Fruit fly (Drosophila melanogaster) whole organism, wandering third instar larva: ENCODE results near the gene Rpn12.

ENCODE experiments used
- CrebA ChIP-seq: fragments of 200-800 bp; sonication (Bioruptor generic); optimal IDR thresholded peaks from 2 replicates; lab custom pipeline; 2016; ENCODE audit warnings: missing biosample characterization, mild to moderate bottlenecking, missing genetic modification characterization, borderline replicate concordance
- Dfd ChIP-seq: fragments of >200 bp; optimal IDR thresholded peaks from 2 replicates; lab custom pipeline; 2017; ENCODE audit warnings: missing biosample characterization, missing genetic modification characterization
- GATAd ChIP-seq: sonication (Bioruptor generic); optimal IDR thresholded peaks from 2 replicates; lab custom pipeline; 2016; ENCODE audit warnings: missing biosample characterization, missing genetic modification characterization
- Hr78 ChIP-seq: fragments of >200 bp; optimal IDR thresholded peaks from 2 replicates; lab custom pipeline; 2017; ENCODE audit warnings: missing biosample characterization, missing genetic modification characterization
- Hr83 ChIP-seq: fragments of 200-300 bp; sonication (Bioruptor generic); optimal IDR thresholded peaks from 2 replicates; lab custom pipeline; 2016; ENCODE audit warnings: missing biosample characterization, mild to moderate bottlenecking, missing genetic modification characterization, moderate library complexity; ENCODE audit not compliant: poor library complexity, severe bottlenecking
- Mio ChIP-seq: sonication (Bioruptor generic); optimal IDR thresholded peaks from 2 replicates; lab custom pipeline; 2016; ENCODE audit warnings: missing biosample characterization, missing genetic modification characterization
- Myc ChIP-seq: fragments of >200 bp; optimal IDR thresholded peaks from 2 replicates; lab custom pipeline; 2017
- OdsH ChIP-seq: fragments of 200-800 bp; sonication (Bioruptor generic); optimal IDR thresholded peaks from 2 replicates; lab custom pipeline; 2016; ENCODE audit warnings: missing biosample characterization, mild to moderate bottlenecking, missing genetic modification characterization
- Sp1 ChIP-seq: fragments of 200-800 bp; sonication (Bioruptor generic); optimal IDR thresholded peaks from 3 replicates; lab custom pipeline; 2019; ENCODE audit warnings: missing biosample characterization, mild to moderate bottlenecking, missing genetic modification characterization, moderate library complexity
- br ChIP-seq: fragments of 200-800 bp; sonication (Bioruptor generic); optimal IDR thresholded peaks from 2 replicates; lab custom pipeline; 2016; ENCODE audit warnings: missing biosample characterization, missing genetic modification characterization
- dl ChIP-seq, 2 experiments: fragments of 175-275, 200-275 bp in 1 of 2; fragments of 200-275 bp in 1 of 2; sonication (Bioruptor generic); optimal IDR thresholded peaks; lab custom pipeline; 2018; ENCODE audit warnings: mild to moderate bottlenecking in 2 of 2, missing biosample characterization in 2 of 2, missing genetic modification characterization in 2 of 2, moderate library complexity in 2 of 2; ENCODE audit not compliant: partially characterized antibody in 2 of 2, insufficient read depth in 1 of 2
- dmrt93B ChIP-seq: fragments of 200-800 bp; sonication (Bioruptor generic); optimal IDR thresholded peaks from 2 replicates; lab custom pipeline; 2018; ENCODE audit warnings: missing biosample characterization, mild to moderate bottlenecking, missing genetic modification characterization
- dsf ChIP-seq: sonication (Bioruptor generic); optimal IDR thresholded peaks from 2 replicates; lab custom pipeline; 2016; ENCODE audit warnings: missing biosample characterization, missing genetic modification characterization, borderline replicate concordance
- foxo ChIP-seq, 2 experiments: fragments of 200-800 bp; sonication (Bioruptor generic); optimal IDR thresholded peaks; 2 replicates in 1 of 2; 3 replicates in 1 of 2; lab custom pipeline; 2016 to 2017; ENCODE audit warnings: missing biosample characterization in 2 of 2, missing genetic modification characterization in 2 of 2
- fru ChIP-seq: fragments of 200-800 bp; sonication (Bioruptor generic); optimal IDR thresholded peaks from 3 replicates; lab custom pipeline; 2016; ENCODE audit warnings: missing biosample characterization, mild to moderate bottlenecking, missing genetic modification characterization
- h ChIP-seq: fragments of 200-800 bp; sonication (Bioruptor generic); optimal IDR thresholded peaks from 3 replicates; lab custom pipeline; 2016; ENCODE audit warnings: missing biosample characterization, mild to moderate bottlenecking, missing genetic modification characterization
- jim ChIP-seq: fragments of 175-275, 200-325 bp; sonication (Bioruptor generic); optimal IDR thresholded peaks from 2 replicates; lab custom pipeline; 2016; ENCODE audit warnings: missing biosample characterization, mild to moderate bottlenecking, missing genetic modification characterization
- pan ChIP-seq: fragments of >200 bp; optimal IDR thresholded peaks from 2 replicates; lab custom pipeline; 2017
- sage ChIP-seq: fragments of 200-800 bp; sonication (Bioruptor generic); optimal IDR thresholded peaks from 2 replicates; lab custom pipeline; 2016; ENCODE audit warnings: missing biosample characterization, mild to moderate bottlenecking, missing genetic modification characterization
- sv ChIP-seq: fragments of 200-800 bp; sonication (Bioruptor generic); optimal IDR thresholded peaks from 3 replicates; lab custom pipeline; 2016; ENCODE audit warnings: missing biosample characterization, missing genetic modification characterization
- usp ChIP-seq: fragments of >200 bp; optimal IDR thresholded peaks from 2 replicates; lab custom pipeline; 2017; ENCODE audit warnings: missing biosample characterization, missing genetic modification characterization

The Rpn12 gene

DNA sequence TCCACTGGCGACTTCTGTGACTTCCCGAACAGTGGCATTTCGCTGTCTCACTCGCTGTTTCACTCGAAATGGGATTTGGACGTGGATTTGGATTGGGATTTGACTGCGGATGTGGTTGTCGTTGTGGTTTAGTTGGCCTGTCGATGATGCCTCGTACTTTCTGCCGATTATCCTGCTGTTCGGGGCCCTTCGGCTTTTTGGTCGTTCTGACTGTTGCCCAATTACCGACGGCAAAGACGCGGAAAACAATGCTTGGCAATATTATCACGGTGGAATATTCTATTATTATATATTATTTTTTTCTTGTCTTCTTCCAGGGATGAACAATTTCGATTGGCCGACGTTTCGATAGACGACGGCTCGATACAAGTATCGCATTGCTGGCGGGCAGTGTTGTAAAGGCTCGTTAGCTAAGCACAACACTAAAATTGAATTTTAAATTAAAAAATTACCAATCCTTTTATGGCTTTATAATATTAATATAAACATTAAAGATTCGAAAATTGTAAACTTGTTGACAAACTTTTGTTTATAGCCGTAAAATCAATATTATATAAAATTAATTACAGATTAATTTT is 32.4 kb downstream of the Rpn12 start, which contains the start of gene Mo25 (continued):
- TF ChIP-seq CrebA (GFP tag; lab: Kevin White, UChicago) (no peak), sage (peak; percentile 83), jim (no peak), dsf (GFP tag; lab: Kevin White, UChicago) (peak; percentile 48)

DNA sequence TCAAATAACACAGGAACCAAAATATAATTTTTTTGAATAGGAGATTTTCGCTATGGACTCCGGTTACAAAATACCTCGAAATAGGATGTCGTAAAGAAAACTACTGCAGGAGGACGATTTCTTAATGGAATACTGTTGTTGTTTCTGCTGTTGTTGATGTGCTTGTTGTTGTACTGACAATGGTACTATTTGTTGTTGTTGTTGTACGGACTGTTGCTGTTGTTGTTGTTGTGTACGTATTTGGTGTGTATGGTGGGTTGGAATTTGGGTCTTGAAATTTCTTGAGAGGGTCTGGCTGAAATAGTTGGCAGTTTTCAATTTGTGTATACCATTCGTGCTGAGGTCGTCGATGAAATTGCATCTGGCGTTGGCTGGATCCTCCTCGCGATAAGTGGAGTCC is 43.4 kb downstream of the Rpn12 start:
- no peak for TF ChIP-seq OdsH (GFP tag; lab: Kevin White, UChicago)
- TF ChIP-seq, all 38 proteins: peak for 0

DNA sequence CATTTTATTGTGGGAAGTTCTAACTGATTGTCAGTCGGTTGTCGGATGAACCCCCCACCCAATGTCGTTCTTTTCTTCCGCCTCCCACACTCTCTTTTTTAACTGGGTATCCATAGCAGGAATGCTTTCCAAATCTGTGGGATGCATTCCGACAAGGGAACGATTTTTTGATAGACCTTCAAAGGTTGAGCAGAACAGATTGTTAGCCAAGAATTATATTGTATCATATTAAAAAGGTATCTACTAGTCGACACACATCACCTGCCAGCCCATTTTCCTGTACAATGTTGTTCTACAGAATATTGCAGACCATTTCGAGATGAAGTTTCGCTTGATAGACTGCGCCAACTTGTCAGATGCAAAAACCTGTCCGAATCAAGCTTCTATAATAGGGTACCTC is 47.0 kb downstream of the Rpn12 start:
- TF ChIP-seq br (GFP tag; lab: Kevin White, UChicago) (no peak), dmrt93B (GFP tag; lab: Kevin White, UChicago) (no peak), sv (GFP tag; lab: Kevin White, UChicago) (no peak), usp (GFP tag; lab: Kevin White, UChicago) (no peak), dsf (GFP tag; lab: Kevin White, UChicago) (no peak), Hr83 (no peak), Hr78 (GFP tag; lab: Kevin White, UChicago) (no peak), h (no peak), OdsH (GFP tag; lab: Kevin White, UChicago) (no peak), Myc (lab: Kevin White, UChicago) (no peak), Sp1 (GFP tag; lab: Kevin White, UChicago) (no peak), foxo (GFP tag; optimal IDR thresholded peaks at IDR 0.05; lab: Kevin White, UChicago) (no peak), dl (GFP tag; optimal IDR thresholded peaks at IDR 0.05; lab: Kevin White, UChicago; ENCODE audit: insufficient read depth in 1 of 2, partially characterized antibody in 2 of 2) (no peak), fru (GFP tag; lab: Kevin White, UChicago) (no peak), Mio (GFP tag; lab: Kevin White, UChicago) (no peak), CrebA (GFP tag; lab: Kevin White, UChicago) (no peak), GATAd (GFP tag; lab: Kevin White, UChicago) (no peak), sage (no peak), Dfd (GFP tag; lab: Kevin White, UChicago) (no peak)

DNA sequence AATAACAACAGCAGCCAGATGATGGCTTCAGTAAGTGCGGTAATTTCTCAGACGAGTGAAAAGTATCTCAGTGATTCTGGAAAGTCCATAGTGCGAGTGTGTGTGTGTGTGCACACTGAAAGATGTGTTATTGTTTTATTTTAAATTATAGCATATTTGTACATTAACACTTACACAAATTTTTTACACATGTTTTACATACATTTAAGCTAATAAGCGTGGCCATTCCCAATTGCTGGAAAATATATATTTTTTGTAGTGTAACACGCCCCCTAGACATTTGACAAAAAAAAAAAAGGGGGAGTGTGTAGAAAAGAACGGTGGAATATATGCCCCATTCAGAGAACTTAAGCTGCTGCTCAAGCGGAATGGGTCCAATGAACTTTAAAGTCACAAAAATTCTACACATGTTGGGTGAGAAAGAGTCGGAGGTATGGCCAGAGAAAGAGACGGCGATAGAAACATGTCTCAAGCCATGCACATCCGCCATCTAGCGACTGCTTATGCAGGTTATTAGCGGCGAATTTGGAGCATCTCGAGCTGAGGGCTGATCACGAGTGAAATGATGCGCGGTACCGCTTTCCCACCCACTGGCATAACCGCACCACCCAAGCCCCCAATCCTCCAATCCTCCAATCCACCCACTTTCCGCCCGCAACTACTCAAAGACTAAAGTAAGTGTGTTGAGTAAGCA is 49.2 kb downstream of the Rpn12 start:
- TF ChIP-seq pan, result no peak
- TF ChIP-seq, all 38 proteins: peak for 0
